Fruit fly (Drosophila melanogaster) whole organism, adult: ENCODE measurements around the gene CG10343.

Experiments
- CG11617 ChIP-seq: fragments of 200-800 bp; sonication (Bioruptor generic); optimal IDR thresholded peaks from 2 replicates; lab custom pipeline; 2017; ENCODE audit warnings: mild to moderate bottlenecking, missing biosample characterization, missing genetic modification reagents, missing genetic modification characterization
- CG12768 ChIP-seq: fragments of 200-800 bp; sonication (Bioruptor generic); optimal IDR thresholded peaks from 2 replicates; lab custom pipeline; 2017; ENCODE audit warnings: missing biosample characterization, missing genetic modification characterization, mild to moderate bottlenecking, moderate library complexity, missing genetic modification reagents
- CG14711 ChIP-seq: fragments of 200-800 bp; sonication (Bioruptor generic); optimal IDR thresholded peaks from 2 replicates; lab custom pipeline; 2018; ENCODE audit warnings: missing biosample characterization, mild to moderate bottlenecking, missing genetic modification characterization, moderate library complexity
- CG1620 ChIP-seq: fragments of 200-800 bp; sonication (Bioruptor generic); optimal IDR thresholded peaks from 2 replicates; lab custom pipeline; 2016; ENCODE audit warnings: missing biosample characterization, missing genetic modification characterization
- CG33017 ChIP-seq: fragments of 200-800 bp; sonication (Bioruptor generic); optimal IDR thresholded peaks from 2 replicates; lab custom pipeline; 2018; ENCODE audit warnings: missing biosample characterization, mild to moderate bottlenecking, missing genetic modification characterization, moderate library complexity
- CG5204 ChIP-seq: fragments of 200-800 bp; sonication (Bioruptor generic); optimal IDR thresholded peaks from 2 replicates; lab custom pipeline; 2016; ENCODE audit warnings: missing biosample characterization, missing genetic modification characterization
- CG7045 ChIP-seq: fragments of 200-800 bp; sonication (Bioruptor generic); optimal IDR thresholded peaks from 2 replicates; lab custom pipeline; 2017; ENCODE audit warnings: missing biosample characterization, mild to moderate bottlenecking, missing genetic modification characterization
- CG7101 ChIP-seq: fragments of 200-800 bp; sonication (Bioruptor generic); optimal IDR thresholded peaks from 2 replicates; lab custom pipeline; 2018; ENCODE audit warnings: missing biosample characterization, mild to moderate bottlenecking, missing genetic modification characterization, moderate library complexity
- Clk ChIP-seq: fragments of 200-800 bp; sonication (Bioruptor generic); optimal IDR thresholded peaks from 2 replicates; lab custom pipeline; 2017; ENCODE audit warnings: missing biosample characterization, missing genetic modification characterization
- Crg-1 ChIP-seq: fragments of 200-800 bp; sonication (Bioruptor generic); optimal IDR thresholded peaks from 2 replicates; lab custom pipeline; 2016; ENCODE audit warnings: missing biosample characterization, missing genetic modification characterization
- Hr96 ChIP-seq: fragments of 200-800 bp; sonication (Bioruptor generic); optimal IDR thresholded peaks from 2 replicates; lab custom pipeline; 2016; ENCODE audit warnings: missing biosample characterization, missing genetic modification characterization
- Mnt ChIP-seq: fragments of 200-800 bp; sonication (Bioruptor generic); optimal IDR thresholded peaks from 2 replicates; lab custom pipeline; 2016; ENCODE audit warnings: missing biosample characterization, mild to moderate bottlenecking, missing genetic modification characterization
- bab1 ChIP-seq: fragments of 200-800 bp; sonication (Bioruptor generic); optimal IDR thresholded peaks from 3 replicates; lab custom pipeline; 2019; ENCODE audit warnings: missing biosample characterization, mild to moderate bottlenecking, missing genetic modification characterization, moderate library complexity
- cic ChIP-seq: fragments of 200-800 bp; sonication (Bioruptor generic); optimal IDR thresholded peaks from 2 replicates; lab custom pipeline; 2017; ENCODE audit warnings: missing biosample characterization, mild to moderate bottlenecking, missing genetic modification characterization, moderate library complexity
- cnc ChIP-seq, 2 experiments: fragments of >200 bp; optimal IDR thresholded peaks; 2 replicates each; lab custom pipeline; 2017
- kay ChIP-seq: fragments of 200-800 bp; sonication (Bioruptor generic); peaks from one replicate; lab custom pipeline; 2016; ENCODE audit warnings: missing biosample characterization, missing genetic modification characterization, borderline replicate concordance
- ovo ChIP-seq: fragments of 200-800 bp; sonication (Bioruptor generic); optimal IDR thresholded peaks from 2 replicates; lab custom pipeline; 2016; ENCODE audit warnings: missing biosample characterization, missing genetic modification characterization
- pad ChIP-seq: fragments of 200-800 bp; sonication (Bioruptor generic); optimal IDR thresholded peaks from 3 replicates; lab custom pipeline; 2017; ENCODE audit warnings: missing biosample characterization, missing genetic modification characterization, mild to moderate bottlenecking, moderate library complexity, missing genetic modification reagents
- tj ChIP-seq: fragments of 200-800 bp; sonication (Bioruptor generic); optimal IDR thresholded peaks from 3 replicates; lab custom pipeline; 2017; ENCODE audit warnings: missing biosample characterization, mild to moderate bottlenecking, missing genetic modification characterization, moderate library complexity
- toe ChIP-seq: fragments of 200-800 bp; sonication (Bioruptor generic); optimal IDR thresholded peaks from 2 replicates; lab custom pipeline; 2016; ENCODE audit warnings: missing biosample characterization, missing genetic modification characterization

Gene CG10343

dm6 chr2L:18746694-18747093 lies 43.4 kb downstream of the CG10343 start:
- TF ChIP-seq CG1620 (GFP tag; lab: Kevin White, UChicago) (no peak), bab1 (GFP tag; lab: Kevin White, UChicago) (no peak), cnc (optimal IDR thresholded peaks at IDR 0.05; lab: Kevin White, UChicago) (no peak), tj (GFP tag; lab: Kevin White, UChicago) (no peak), kay (GFP tag; lab: Kevin White, UChicago) (no peak), ovo (GFP tag; lab: Kevin White, UChicago) (no peak), CG12768 (no peak), toe (no peak), CG7045 (GFP tag; lab: Kevin White, UChicago) (no peak), CG7101 (no peak), Crg-1 (no peak), CG5204 (GFP tag; lab: Kevin White, UChicago) (no peak), CG14711 (no peak)

dm6 chr2L:18751337-18751736 lies 48.1 kb downstream of the CG10343 start:
- TF ChIP-seq bab1 (GFP tag; lab: Kevin White, UChicago) (no peak), kay (GFP tag; lab: Kevin White, UChicago) (no peak), CG7045 (GFP tag; lab: Kevin White, UChicago) (no peak), CG14711 (no peak), pad (GFP tag; lab: Kevin White, UChicago) (no peak), Clk (GFP tag; lab: Kevin White, UChicago) (no peak), Hr96 (GFP tag; lab: Kevin White, UChicago) (no peak), CG12768 (no peak), CG5204 (GFP tag; lab: Kevin White, UChicago) (no peak), Crg-1 (no peak), Mnt (no peak), cic (no peak), toe (no peak), ovo (GFP tag; lab: Kevin White, UChicago) (no peak), cnc (optimal IDR thresholded peaks at IDR 0.05; lab: Kevin White, UChicago) (no peak), tj (GFP tag; lab: Kevin White, UChicago) (no peak), CG1620 (GFP tag; lab: Kevin White, UChicago) (no peak), CG33017 (no peak), CG11617 (GFP tag; lab: Kevin White, UChicago) (no peak), CG7101 (no peak)

- no peak for TF ChIP-seq CG5204 (GFP tag; lab: Kevin White, UChicago)
- TF ChIP-seq toe, result no peak
- no peak for TF ChIP-seq CG7045 (GFP tag; lab: Kevin White, UChicago)
- TF ChIP-seq Hr96 (GFP tag; lab: Kevin White, UChicago), result no peak
Measured at dm6 chr2L:18752038-18752437, 48.8 kb downstream of the CG10343 start.

- TF ChIP-seq kay (GFP tag; lab: Kevin White, UChicago), result no peak
- no peak for TF ChIP-seq pad (GFP tag; lab: Kevin White, UChicago)
- TF ChIP-seq cic, result no peak
Measured at dm6 chr2L:18752823-18753222, 49.5 kb downstream of the CG10343 start.

- no peak for TF ChIP-seq kay (GFP tag; lab: Kevin White, UChicago)
- TF ChIP-seq Mnt, result no peak
- no peak for TF ChIP-seq Hr96 (GFP tag; lab: Kevin White, UChicago)
- no peak for TF ChIP-seq CG11617 (GFP tag; lab: Kevin White, UChicago)
- no peak for TF ChIP-seq CG7045 (GFP tag; lab: Kevin White, UChicago)
- TF ChIP-seq CG7101, result no peak
- TF ChIP-seq tj (GFP tag; lab: Kevin White, UChicago), result no peak
- no peak for TF ChIP-seq cnc (optimal IDR thresholded peaks at IDR 0.05; lab: Kevin White, UChicago)
Measured at dm6 chr2L:18753242-18753641, 50.0 kb downstream of the CG10343 start.
